Worm (Caenorhabditis elegans) whole organism, mixed stage, embryonic: Measurements from ENCODE around the gene vps-35.

Experiments used
- blmp-1 ChIP-seq: fragments of 150-350 bp; optimal IDR thresholded peaks from 2 replicates; lab custom pipeline; 2014; ENCODE audit warnings: missing biosample characterization, missing genetic modification characterization
- elt-3 ChIP-seq: fragments of 150-350 bp; optimal IDR thresholded peaks from 2 replicates; lab custom pipeline; 2014; ENCODE audit warnings: missing biosample characterization, missing genetic modification characterization
- ham-2 ChIP-seq: fragments of 200-800 bp; sonication (Bioruptor generic); optimal IDR thresholded peaks from 2 replicates; lab custom pipeline; 2018; ENCODE audit warnings: mild to moderate bottlenecking, missing genetic modification characterization, missing compliant biosample characterization
- mab-5 ChIP-seq: fragments of 150-350 bp; optimal IDR thresholded peaks from 2 replicates; lab custom pipeline; 2014; ENCODE audit warnings: missing biosample characterization, missing genetic modification characterization
- nhr-237 ChIP-seq: fragments of 150-350 bp; optimal IDR thresholded peaks from 2 replicates; lab custom pipeline; 2014; ENCODE audit warnings: missing biosample characterization, missing genetic modification characterization
- nhr-76 ChIP-seq: sonication (generic microtip); optimal IDR thresholded peaks from 2 replicates; lab custom pipeline; 2017; ENCODE audit warnings: missing biosample characterization, missing genetic modification characterization
- pha-4 ChIP-seq: fragments of 150-350 bp; optimal IDR thresholded peaks from 2 replicates; lab custom pipeline; 2018; ENCODE audit warnings: missing biosample characterization, missing genetic modification reagents, missing genetic modification characterization
- snpc-4 ChIP-seq: fragments of 150-350 bp; optimal IDR thresholded peaks from 2 replicates; lab custom pipeline; 2014; ENCODE audit warnings: missing biosample characterization, missing genetic modification characterization
- unc-39 ChIP-seq: fragments of 150-350 bp; optimal IDR thresholded peaks from 2 replicates; lab custom pipeline; 2014; ENCODE audit warnings: missing biosample characterization, missing genetic modification characterization
- unc-62 ChIP-seq: fragments of 150-350 bp; optimal IDR thresholded peaks from 2 replicates; lab custom pipeline; 2014; ENCODE audit warnings: missing biosample characterization, missing genetic modification reagents, missing genetic modification characterization
- ztf-11 ChIP-seq: fragments of 150-350 bp; optimal IDR thresholded peaks from 2 replicates; lab custom pipeline; 2014; ENCODE audit warnings: missing biosample characterization, missing genetic modification characterization

DNA sequence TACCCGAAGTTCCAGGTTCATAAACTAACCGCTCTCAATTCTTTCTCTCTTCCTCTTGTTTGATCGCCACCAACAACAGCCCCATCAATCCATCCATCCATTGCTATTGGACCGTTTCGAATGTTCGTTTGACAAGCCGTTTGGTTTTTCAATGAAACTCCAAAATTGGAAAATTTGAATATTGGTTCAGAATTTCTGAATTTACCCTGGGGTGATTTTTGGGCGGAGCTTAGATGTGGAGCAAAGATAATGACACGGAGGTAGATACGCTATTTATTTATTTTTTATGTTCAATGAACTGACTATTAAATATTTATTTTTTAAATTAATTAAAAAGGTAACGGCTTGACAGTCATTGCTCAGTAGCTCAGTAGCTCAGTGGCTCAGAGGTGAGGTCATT, 36.7 kb downstream of the vps-35 start, which contains the start of gene B0034.2:
- TF ChIP-seq snpc-4 (tag; lab: Kevin White, UChicago) = no peak
- no peak for TF ChIP-seq mab-5
- no peak for TF ChIP-seq blmp-1
- TF ChIP-seq nhr-237 (tag; lab: Kevin White, UChicago) = no peak
- no peak for TF ChIP-seq pha-4 (tag; lab: Kevin White, UChicago)
- TF ChIP-seq elt-3 (tag; lab: Kevin White, UChicago) = no peak
- no peak for TF ChIP-seq ztf-11 (tag; lab: Kevin White, UChicago)
- TF ChIP-seq ham-2 (GFP tag; lab: Kevin White, UChicago) = no peak
- no peak for TF ChIP-seq unc-39 (tag; lab: Kevin White, UChicago)
- TF ChIP-seq nhr-76 (tag; lab: Kevin White, UChicago) = no peak
- no peak for TF ChIP-seq unc-62 (GFP tag; lab: Kevin White, UChicago)
